Fruit fly (Drosophila melanogaster): ENCODE data around the gene CG4617.

The CG4617 gene

dm6 chrX:7095292-7095911 lies 8.9 kb downstream of the CG4617 start (continued):
- TF ChIP-seq CG18476 (GFP tag; optimal IDR thresholded peaks at IDR 0.05) (peak; percentile 63), CG7271 (tag; optimal IDR thresholded peaks at IDR 0.05) (peak; percentile 3), CG34376 (GFP tag; optimal IDR thresholded peaks at IDR 0.05) (peak; percentile 56), mld (GFP tag; IDR thresholded peaks at IDR 0.05; ENCODE audit: partially characterized antibody) (no peak), CG12104 (GFP tag; optimal IDR thresholded peaks at IDR 0.05) (peak; percentile 50), nerfin-1 (tag; optimal IDR thresholded peaks at IDR 0.05) (peak; percentile 82), Usf (GFP tag; optimal IDR thresholded peaks at IDR 0.05) (no peak), Mes4 (GFP tag; optimal IDR thresholded peaks at IDR 0.05) (peak; percentile 49), ci (GFP tag; IDR thresholded peaks at IDR 0.05) (peak; percentile 90), CG6654 (GFP tag; optimal IDR thresholded peaks at IDR 0.05) (peak; percentile 28), CG31365 (tag; optimal IDR thresholded peaks at IDR 0.05) (peak; percentile 53), CG13123 (GFP tag; optimal IDR thresholded peaks at IDR 0.05) (peak; percentile 9), hkb (optimal IDR thresholded peaks at IDR 0.05) (no peak), hkb (GFP tag; IDR thresholded peaks at IDR 0.05) (peak; percentile 80), Tbp (GFP tag; optimal IDR thresholded peaks at IDR 0.05) (no peak), tll (GFP tag; optimal IDR thresholded peaks at IDR 0.05) (no peak), gro (GFP tag; optimal IDR thresholded peaks at IDR 0.05) (no peak), CG12391 (tag; optimal IDR thresholded peaks at IDR 0.05) (peak; percentile 76), sima (GFP tag; optimal IDR thresholded peaks at IDR 0.05) (peak; percentile 2), en (GFP tag; optimal IDR thresholded peaks at IDR 0.05) (peak; percentile 80), hth (optimal IDR thresholded peaks at IDR 0.05) (no peak), dm (GFP tag; optimal IDR thresholded peaks at IDR 0.05) (peak; percentile 33), onecut (GFP tag; IDR thresholded peaks at IDR 0.05) (peak; percentile 80), CG18599 (GFP tag; optimal IDR thresholded peaks at IDR 0.05) (peak; percentile 75), pb (GFP tag; optimal IDR thresholded peaks at IDR 0.05) (peak; percentile 50), HLH3B (GFP tag; IDR thresholded peaks at IDR 0.05) (peak; percentile 86), Hr78 (GFP tag; optimal IDR thresholded peaks at IDR 0.05) (peak in 1 of 2 experiments; percentile 11), CG8478 (optimal IDR thresholded peaks at IDR 0.05) (no peak), Fer2 (tag; optimal IDR thresholded peaks at IDR 0.05) (peak; percentile 28), CG11456 (GFP tag; IDR thresholded peaks at IDR 0.05) (peak; percentile 73; the same call in 2 of the 3 replicates), CG16815 (GFP tag; optimal IDR thresholded peaks at IDR 0.05) (peak; percentile 25), Ptx1 (GFP tag; IDR thresholded peaks at IDR 0.05) (peak; percentile 88), CHES-1-like (GFP tag; optimal IDR thresholded peaks at IDR 0.05) (peak; percentile 45), Hmx (GFP tag; optimal IDR thresholded peaks at IDR 0.05) (no peak), CG12769 (tag; optimal IDR thresholded peaks at IDR 0.05) (peak; percentile 88), al (GFP tag; IDR thresholded peaks at IDR 0.05) (peak; percentile 58), CG12219 (GFP tag; optimal IDR thresholded peaks at IDR 0.05) (peak; percentile 88), cas (GFP tag; IDR thresholded peaks at IDR 0.05) (0 out of 2 replicates have a peak, but pooled peaks have one; percentile 31), Taf1 (GFP tag; IDR thresholded peaks at IDR 0.05) (peak; percentile 25; the same call in 1 of the 2 replicates), ftz-f1 (GFP tag; optimal IDR thresholded peaks at IDR 0.05) (no peak), CG1792 (GFP tag; optimal IDR thresholded peaks at IDR 0.05) (peak; percentile 48), shn (GFP tag; optimal IDR thresholded peaks at IDR 0.05) (peak; percentile 42), CG9609 (GFP tag; optimal IDR thresholded peaks at IDR 0.05) (peak; percentile 33), p53 (GFP tag; optimal IDR thresholded peaks at IDR 0.05) (peak; percentile 31), CG9727 (GFP tag; optimal IDR thresholded peaks at IDR 0.05) (peak; percentile 44), da (GFP tag; optimal IDR thresholded peaks at IDR 0.05) (no peak), CG17802 (tag; optimal IDR thresholded peaks at IDR 0.05) (peak; percentile 55), CG1233 (GFP tag; optimal IDR thresholded peaks at IDR 0.05) (peak; percentile 71), Bteb2 (GFP tag; optimal IDR thresholded peaks at IDR 0.05) (peak; percentile 51), E2f2 (GFP tag; IDR thresholded peaks at IDR 0.05) (peak; percentile 37; the same call in 1 of the 2 replicates), Hey (tag; optimal IDR thresholded peaks at IDR 0.05) (no peak)

All from whole organism, embryonic.